Worm (Caenorhabditis elegans): ENCODE results near the gene melo-1.

melo-1 gene

DNA sequence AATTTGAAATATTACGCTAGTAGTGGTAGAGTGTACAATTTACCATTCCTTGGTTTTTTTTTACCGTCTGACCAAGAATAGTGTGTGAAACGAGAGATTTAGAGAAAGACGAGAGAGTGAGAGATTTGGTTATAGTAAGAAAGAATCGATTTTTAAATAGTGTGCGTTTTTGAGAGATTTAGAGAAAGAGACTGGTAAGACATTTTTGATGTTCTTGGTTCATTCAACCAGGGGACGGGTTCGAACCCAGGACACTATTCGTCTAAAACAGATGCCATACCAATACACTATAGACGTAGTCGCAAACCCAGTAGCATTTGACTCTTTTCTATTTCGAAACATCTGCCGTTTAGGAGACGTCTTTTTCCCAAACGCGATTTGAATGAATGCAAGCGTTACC lies 51.3 kb downstream of the melo-1 start (continued):
- peak; percentile 64 for TF ChIP-seq somi-1 (GFP tag; optimal IDR thresholded peaks at IDR 0.05)
- TF ChIP-seq ZK185.1 (tag; optimal IDR thresholded peaks at IDR 0.05; ENCODE audit: poor library complexity, severe bottlenecking), result peak; percentile 94
- peak; percentile 43 for TF ChIP-seq tlf-1 (GFP tag; optimal IDR thresholded peaks at IDR 0.05)
- no peak for TF ChIP-seq ceh-58 (GFP tag; IDR thresholded peaks at IDR 0.05)
- peak; percentile 65; the same call in 1 of the 2 replicates for TF ChIP-seq mcd-1 (GFP tag; IDR thresholded peaks at IDR 0.05)
- 0 out of 2 replicates have a peak, but pooled peaks have one; percentile 32 for TF ChIP-seq ceh-100 (GFP tag; IDR thresholded peaks at IDR 0.05)
- peak; percentile 98 for TF ChIP-seq attf-6 (GFP tag; IDR thresholded peaks at IDR 0.05)
- TF ChIP-seq tbp1 (GFP tag; optimal IDR thresholded peaks at IDR 0.05), result peak; percentile 90
- peak; percentile 34 for TF ChIP-seq snpc-3.4 (tag; optimal IDR thresholded peaks at IDR 0.05)
- peak; percentile 80 for TF ChIP-seq pbrm-1 (GFP tag; IDR thresholded peaks at IDR 0.05)
- no peak for TF ChIP-seq fkh-3 (tag; optimal IDR thresholded peaks at IDR 0.05)
- peak; percentile 94 for TF ChIP-seq lin-40 (tag; optimal IDR thresholded peaks at IDR 0.05)
- TF ChIP-seq dpff-1 (tag; optimal IDR thresholded peaks at IDR 0.05), result peak; percentile 60
- no peak for TF ChIP-seq F10E7.11 (tag; optimal IDR thresholded peaks at IDR 0.05)
- peak; percentile 43 for TF ChIP-seq K12H6.12 (tag; optimal IDR thresholded peaks at IDR 0.05)
- TF ChIP-seq ccch-3 (GFP tag; optimal IDR thresholded peaks at IDR 0.05), result peak; percentile 20
- TF ChIP-seq K11D2.4 (GFP tag; IDR thresholded peaks at IDR 0.05), result peak; percentile 75; the same call in 1 of the 2 replicates
- TF ChIP-seq nhr-90 (tag; optimal IDR thresholded peaks at IDR 0.05), result peak; percentile 31
- peak; percentile 75 for TF ChIP-seq madf-10 (tag; optimal IDR thresholded peaks at IDR 0.05)
- TF ChIP-seq lsl-1 (GFP tag; optimal IDR thresholded peaks at IDR 0.05), result peak; percentile 51
- TF ChIP-seq F33H1.4 (GFP tag; IDR thresholded peaks at IDR 0.05), result peak; percentile 50
- no peak for TF ChIP-seq Y67H2A.10 (GFP tag; conservative IDR thresholded peaks at IDR 0.05)
- TF ChIP-seq Y95B8A.8 (GFP tag; IDR thresholded peaks at IDR 0.05), result 0 out of 2 replicates have a peak, but pooled peaks have one; percentile 18
- no peak for TF ChIP-seq dox-1 (GFP tag; IDR thresholded peaks at IDR 0.05)
- peak; percentile 72 for TF ChIP-seq D2030.7 (GFP tag; IDR thresholded peaks at IDR 0.05)
- TF ChIP-seq gei-17 (GFP tag; optimal IDR thresholded peaks at IDR 0.05), result no peak
- TF ChIP-seq mes-4 (tag; optimal IDR thresholded peaks at IDR 0.05), result no peak
- peak; percentile 79 for TF ChIP-seq B0261.1 (tag; optimal IDR thresholded peaks at IDR 0.05)
- TF ChIP-seq cebp-1 (GFP tag; IDR thresholded peaks at IDR 0.05), result no peak
- peak; percentile 78 for TF ChIP-seq cebp-1 (tag; optimal IDR thresholded peaks at IDR 0.05)
- 0 out of 2 replicates have a peak, but pooled peaks have one; percentile 34 for TF ChIP-seq Y53F4B.3 (GFP tag; IDR thresholded peaks at IDR 0.05)
- peak; percentile 90 for TF ChIP-seq snpc-4 (GFP tag; optimal IDR thresholded peaks at IDR 0.05)
- peak; percentile 72 to 97 (median 94) for TF ChIP-seq snpc-4 (tag; optimal IDR thresholded peaks at IDR 0.05)
- peak; percentile 94 for TF ChIP-seq hmg-1.2 (GFP tag; IDR thresholded peaks at IDR 0.05)
- no peak for TF ChIP-seq ceh-27 (GFP tag; optimal IDR thresholded peaks at IDR 0.05)
- peak; percentile 81 for TF ChIP-seq ztf-26 (tag; optimal IDR thresholded peaks at IDR 0.05)
- peak; percentile 76 for TF ChIP-seq rpc-1 (optimal IDR thresholded peaks at IDR 0.05)
- peak; percentile 71 for TF ChIP-seq rpc-1 (tag; optimal IDR thresholded peaks at IDR 0.05)
- no peak for TF ChIP-seq unc-130 (GFP tag; optimal IDR thresholded peaks at IDR 0.05)
- TF ChIP-seq B0035.1 (tag; optimal IDR thresholded peaks at IDR 0.05), result peak; percentile 66
- TF ChIP-seq snpc-1.1 (tag; optimal IDR thresholded peaks at IDR 0.05; ENCODE audit: insufficient read depth), result peak; percentile 53
- TF ChIP-seq C17E4.6 (GFP tag; IDR thresholded peaks at IDR 0.05), result peak; percentile 83; the same call in 1 of the 2 replicates
- 0 out of 2 replicates have a peak, but pooled peaks have one; percentile 12 for TF ChIP-seq madf-8 (GFP tag; conservative IDR thresholded peaks at IDR 0.05)
- peak; percentile 14 for TF ChIP-seq efl-1 (GFP tag; optimal IDR thresholded peaks at IDR 0.05)
- TF ChIP-seq rec-8 (tag; optimal IDR thresholded peaks at IDR 0.05), result peak; percentile 44 to 55
